Worm (Caenorhabditis elegans) whole organism, L3 larva: Measurements from ENCODE around the gene ift-74.

Experiments
- R02D3.7 ChIP-seq: fragments of 150-350 bp; optimal IDR thresholded peaks from 2 replicates; lab custom pipeline; 2014; ENCODE audit warnings: missing biosample characterization, missing genetic modification characterization
- ZK546.5 ChIP-seq: sonication (generic microtip); optimal IDR thresholded peaks from 2 replicates; lab custom pipeline; 2017; ENCODE audit warnings: missing biosample characterization, missing genetic modification characterization
- egl-27 ChIP-seq: sonication (generic microtip); optimal IDR thresholded peaks from 4 replicates; lab custom pipeline; 2017; ENCODE audit warnings: missing biosample characterization, missing genetic modification reagents, missing genetic modification characterization
- egl-5 ChIP-seq: fragments of 150-350 bp; optimal IDR thresholded peaks from 2 replicates; lab custom pipeline; 2017; ENCODE audit warnings: missing biosample characterization, missing genetic modification reagents, missing genetic modification characterization, inconsistent platforms
- elt-1 ChIP-seq: fragments of 150-350 bp; optimal IDR thresholded peaks from 2 replicates; lab custom pipeline; 2014; ENCODE audit warnings: missing biosample characterization, missing genetic modification characterization
- elt-2 ChIP-seq: sonication (generic microtip); optimal IDR thresholded peaks from 2 replicates; lab custom pipeline; 2016; ENCODE audit warnings: missing genetic modification reagents, mild to moderate bottlenecking, missing genetic modification characterization, missing compliant biosample characterization
- elt-3 ChIP-seq, 3 experiments: fragments of 150-350 bp in 1 of 3; sonication (generic microtip) in 2 of 3; optimal IDR thresholded peaks; 2 replicates in 2 of 3; 4 replicates in 1 of 3; lab custom pipeline; 2014 to 2017; ENCODE audit warnings: missing biosample characterization in 3 of 3, missing genetic modification characterization in 3 of 3
- fos-1 ChIP-seq: fragments of 150-350 bp; optimal IDR thresholded peaks from 2 replicates; lab custom pipeline; 2014; ENCODE audit warnings: missing biosample characterization, missing genetic modification characterization
- hmg-11 ChIP-seq: sonication (generic microtip); optimal IDR thresholded peaks from 2 replicates; lab custom pipeline; 2016; ENCODE audit warnings: missing genetic modification characterization, missing compliant biosample characterization
- lin-39 ChIP-seq: fragments of 150-350 bp; optimal IDR thresholded peaks from 2 replicates; lab custom pipeline; 2018; ENCODE audit warnings: missing biosample characterization, missing genetic modification reagents, missing genetic modification characterization
- nfya-1 ChIP-seq: sonication (generic microtip); optimal IDR thresholded peaks from 2 replicates; lab custom pipeline; 2017; ENCODE audit warnings: missing genetic modification characterization, mild to moderate bottlenecking, missing compliant biosample characterization, antibody characterized with exemption, moderate library complexity; ENCODE audit not compliant: insufficient read depth
- nhr-12 ChIP-seq: fragments of 150-350 bp; optimal IDR thresholded peaks from 2 replicates; lab custom pipeline; 2014; ENCODE audit warnings: missing biosample characterization, missing genetic modification characterization
- nhr-43 ChIP-seq: sonication (generic microtip); optimal IDR thresholded peaks from 2 replicates; lab custom pipeline; 2016; ENCODE audit warnings: mild to moderate bottlenecking, missing genetic modification characterization, missing compliant biosample characterization; ENCODE audit not compliant: poor library complexity, severe bottlenecking
- nhr-67 ChIP-seq: fragments of 150-350 bp; optimal IDR thresholded peaks from 2 replicates; lab custom pipeline; 2014; ENCODE audit warnings: missing biosample characterization, missing genetic modification characterization
- nhr-76 ChIP-seq: fragments of 150-350 bp; sonication (generic microtip); optimal IDR thresholded peaks from 5 replicates; lab custom pipeline; 2014; ENCODE audit warnings: missing biosample characterization, missing genetic modification characterization
- snpc-4 ChIP-seq: fragments of 150-350 bp; optimal IDR thresholded peaks from 2 replicates; lab custom pipeline; 2014; ENCODE audit warnings: missing biosample characterization, missing genetic modification characterization

ift-74 gene

DNA sequence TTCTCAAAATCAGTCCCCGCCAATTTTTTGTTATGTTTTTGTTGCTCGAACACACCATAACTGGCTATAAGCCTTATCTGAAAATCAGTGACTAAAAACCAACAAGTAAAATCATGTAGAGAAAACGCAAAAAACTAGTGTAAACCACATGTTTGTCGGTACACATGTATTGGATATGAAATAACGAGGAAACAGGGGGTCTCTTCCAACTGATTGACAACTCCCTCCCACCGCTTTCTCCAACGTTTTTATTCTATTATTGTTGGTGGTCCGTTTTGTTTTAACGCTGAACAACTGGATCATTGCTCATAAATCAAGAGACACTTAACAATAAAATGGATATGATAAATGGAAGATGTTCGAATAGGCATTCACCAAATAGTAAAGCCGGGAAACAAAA, 47.0 kb downstream of the ift-74 start:
- TF ChIP-seq egl-5 (tag; lab: Kevin White, UChicago) (peak; percentile 40), fos-1 (no peak), ZK546.5 (tag; lab: Kevin White, UChicago) (no peak)

DNA sequence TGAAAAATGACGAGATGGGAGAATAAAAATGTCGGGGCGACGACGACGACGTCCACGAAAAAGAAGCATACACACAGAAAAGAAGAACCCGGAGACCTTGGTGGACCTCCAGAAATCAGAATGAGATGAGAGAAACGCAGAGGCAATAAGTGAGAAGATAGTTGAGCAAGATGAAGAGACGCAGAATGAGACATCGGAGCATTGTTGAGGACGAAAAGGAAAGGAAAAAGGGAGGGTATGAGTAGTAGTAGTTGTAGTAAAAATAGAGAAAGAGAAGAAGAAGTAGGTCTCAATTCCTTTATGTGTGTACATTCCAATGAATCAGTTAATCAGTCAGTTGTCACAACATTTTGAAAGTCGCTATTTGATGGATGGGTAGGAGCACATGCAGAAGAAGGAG, 49.5 kb downstream of the ift-74 start, which contains the start of gene T14B4.8:
T14B4.8 (minus strand) TSS at position 60 of the 400 bp plus-strand sequence.
- TF ChIP-seq elt-2 (tag; lab: Kevin White, UChicago) (no peak), nhr-67 (no peak), nhr-76 (no peak), egl-5 (tag; lab: Kevin White, UChicago) (no peak), snpc-4 (tag; lab: Kevin White, UChicago) (no peak), R02D3.7 (no peak), nfya-1 (tag; lab: Kevin White, UChicago) (peak; percentile 46), elt-3 (tag; optimal IDR thresholded peaks at IDR 0.05; lab: Kevin White, UChicago) (no peak), elt-1 (tag; lab: Kevin White, UChicago) (no peak), egl-27 (no peak), lin-39 (tag; lab: Kevin White, UChicago) (no peak), nhr-43 (no peak), nhr-12 (tag; lab: Kevin White, UChicago) (no peak), hmg-11 (tag; lab: Kevin White, UChicago) (peak; percentile 21)
- TF ChIP-seq, all 47 proteins: peak for 2
